Comparison of ENCODE assay signal across 1 worm cellular context in genomic region chrX:2439309-2439708, ce11.
TF ChIP-seq lines count a peak whose summit lies in the region.

No protein-coding gene starts in this region.

TF ChIP-seq in whole organism, L1 larva, 84 proteins besides CTCF, POLR2A, EP300 and RAD21 (continued from another document):
- no peak for TF ChIP-seq grh-1 (GFP tag; IDR thresholded peaks at IDR 0.05; lab: Robert Waterston, UW)
- no peak for TF ChIP-seq tbx-2 (tag; optimal IDR thresholded peaks at IDR 0.05; lab: Kevin White, UChicago)
- no peak for TF ChIP-seq C34B4.2 (tag; optimal IDR thresholded peaks at IDR 0.05; lab: Kevin White, UChicago)
- no peak for TF ChIP-seq snpc-4 (tag; optimal IDR thresholded peaks at IDR 0.05; lab: Kevin White, UChicago)
- TF ChIP-seq unc-62 (GFP tag; optimal IDR thresholded peaks at IDR 0.05; lab: Kevin White, UChicago): no peak
- TF ChIP-seq lin-15B (tag; optimal IDR thresholded peaks at IDR 0.05; lab: Kevin White, UChicago): no peak
- no peak for TF ChIP-seq elt-3 (tag; optimal IDR thresholded peaks at IDR 0.05; lab: Kevin White, UChicago)
- no peak for TF ChIP-seq dpl-1 (GFP tag; optimal IDR thresholded peaks at IDR 0.05; lab: Kevin White, UChicago)
- no peak for TF ChIP-seq egl-13 (tag; optimal IDR thresholded peaks at IDR 0.05; lab: Kevin White, UChicago)
- no peak for TF ChIP-seq C16A3.4 (tag; optimal IDR thresholded peaks at IDR 0.05; lab: Kevin White, UChicago)
- TF ChIP-seq nhr-84 (tag; optimal IDR thresholded peaks at IDR 0.05; lab: Kevin White, UChicago): no peak
- TF ChIP-seq fkh-10 (GFP tag; optimal IDR thresholded peaks at IDR 0.05; lab: Kevin White, UChicago): no peak
- peak; percentile 1 for TF ChIP-seq nhr-20 (tag; optimal IDR thresholded peaks at IDR 0.05; lab: Kevin White, UChicago)
- no peak for TF ChIP-seq unc-30 (tag; optimal IDR thresholded peaks at IDR 0.05; lab: Kevin White, UChicago)
- no peak for TF ChIP-seq fkh-4 (tag; optimal IDR thresholded peaks at IDR 0.05; lab: Kevin White, UChicago; ENCODE audit: borderline replicate concordance)
- peak; percentile 40 for TF ChIP-seq skn-1 (tag; optimal IDR thresholded peaks at IDR 0.05; lab: Kevin White, UChicago)
- no peak for TF ChIP-seq ama-1 (optimal IDR thresholded peaks at IDR 0.05; lab: Kevin White, UChicago)
- TF ChIP-seq lir-3 (tag; optimal IDR thresholded peaks at IDR 0.05; lab: Kevin White, UChicago; ENCODE audit: poor library complexity): no peak
- TF ChIP-seq hpl-2 (GFP tag; optimal IDR thresholded peaks at IDR 0.05; lab: Kevin White, UChicago): no peak
- TF ChIP-seq isw-1 (GFP tag; IDR thresholded peaks at IDR 0.05; lab: Robert Waterston, UW): no peak
- TF ChIP-seq egl-27 (tag; optimal IDR thresholded peaks at IDR 0.05; lab: Kevin White, UChicago): no peak
- TF ChIP-seq aly-2 (tag; optimal IDR thresholded peaks at IDR 0.05; lab: Kevin White, UChicago): no peak
- no peak for TF ChIP-seq lin-39 (tag; optimal IDR thresholded peaks at IDR 0.05; lab: Kevin White, UChicago)
- no peak for TF ChIP-seq hlh-17 (GFP tag; optimal IDR thresholded peaks at IDR 0.05; lab: Kevin White, UChicago; ENCODE audit: borderline replicate concordance)
- no peak for TF ChIP-seq fkh-8 (tag; optimal IDR thresholded peaks at IDR 0.05; lab: Kevin White, UChicago)
- no peak for TF ChIP-seq lin-35 (GFP tag; optimal IDR thresholded peaks at IDR 0.05; lab: Kevin White, UChicago)
